Fruit fly (Drosophila melanogaster): ENCODE measurements around the gene CG6696.
A peak's percentile ranks its signal among the peaks of the same experiment; 100 is the strongest.

CG6696 gene

dm6 chrX:18652879-18653278, 9.1 kb downstream of the CG6696 start, which contains the start of gene Ing3 (continued):
- TF ChIP-seq CG17359 (tag; optimal IDR thresholded peaks at IDR 0.05) (no peak), CG32532 (GFP tag; IDR thresholded peaks at IDR 0.05) (no peak), CrebB (tag; optimal IDR thresholded peaks at IDR 0.05) (no peak), CG12071 (GFP tag; optimal IDR thresholded peaks at IDR 0.05) (no peak), CG7372 (GFP tag; IDR thresholded peaks at IDR 0.05) (no peak), CG33213 (GFP tag; optimal IDR thresholded peaks at IDR 0.05) (no peak), NFAT (GFP tag; IDR thresholded peaks at IDR 0.05) (no peak), gfzf (GFP tag; optimal IDR thresholded peaks at IDR 0.05) (peak; percentile 83), CG14667 (GFP tag; IDR thresholded peaks at IDR 0.05) (no peak), Ssrp (tag; optimal IDR thresholded peaks at IDR 0.05) (no peak), crp (GFP tag; optimal IDR thresholded peaks at IDR 0.05) (no peak), Usf (GFP tag; optimal IDR thresholded peaks at IDR 0.05) (no peak), CG9437 (GFP tag; optimal IDR thresholded peaks at IDR 0.05) (no peak), CG3726 (GFP tag; IDR thresholded peaks at IDR 0.05) (no peak), CG9727 (GFP tag; optimal IDR thresholded peaks at IDR 0.05) (no peak), ewg (GFP tag; optimal IDR thresholded peaks at IDR 0.05) (peak; percentile 25), CG2678 (tag; optimal IDR thresholded peaks at IDR 0.05) (no peak), unpg (GFP tag; optimal IDR thresholded peaks at IDR 0.05) (no peak), Hand (GFP tag; optimal IDR thresholded peaks at IDR 0.05) (no peak), CG11560 (tag; IDR thresholded peaks at IDR 0.05) (no peak), cas (GFP tag; IDR thresholded peaks at IDR 0.05) (no peak), H2.0 (GFP tag; IDR thresholded peaks at IDR 0.05) (no peak), hkb (optimal IDR thresholded peaks at IDR 0.05) (no peak), hkb (GFP tag; IDR thresholded peaks at IDR 0.05) (no peak), Antp (GFP tag; optimal IDR thresholded peaks at IDR 0.05) (no peak), CG5180 (GFP tag; optimal IDR thresholded peaks at IDR 0.05) (no peak), CG2129 (GFP tag; IDR thresholded peaks at IDR 0.05; ENCODE audit: partially characterized antibody) (peak; percentile 32; the same call in 1 of the 2 replicates), Mrtf (GFP tag; IDR thresholded peaks at IDR 0.05) (no peak), ci (GFP tag; IDR thresholded peaks at IDR 0.05) (no peak), onecut (GFP tag; IDR thresholded peaks at IDR 0.05) (no peak), CG16813 (GFP tag; IDR thresholded peaks at IDR 0.05; ENCODE audit: partially characterized antibody) (peak; percentile 74), btn (GFP tag; optimal IDR thresholded peaks at IDR 0.05) (no peak), oc (tag; optimal IDR thresholded peaks at IDR 0.05) (no peak), Scr (GFP tag; IDR thresholded peaks at IDR 0.05; ENCODE audit: partially characterized antibody) (peak; percentile 69), CG9797 (GFP tag; optimal IDR thresholded peaks at IDR 0.05) (peak; percentile 71), BtbVII (GFP tag; optimal IDR thresholded peaks at IDR 0.05) (no peak), CG6765 (GFP tag; optimal IDR thresholded peaks at IDR 0.05) (no peak), pita (GFP tag; optimal IDR thresholded peaks at IDR 0.05) (peak; percentile 61), CG34224 (GFP tag; IDR thresholded peaks at IDR 0.05; ENCODE audit: partially characterized antibody) (peak; percentile 53; the same call in 2 of the 3 replicates), lov (optimal IDR thresholded peaks at IDR 0.05) (no peak), lov (GFP tag; IDR thresholded peaks at IDR 0.05) (no peak), gcm2 (GFP tag; optimal IDR thresholded peaks at IDR 0.05) (no peak), Drgx (GFP tag; IDR thresholded peaks at IDR 0.05) (no peak), caup (GFP tag; optimal IDR thresholded peaks at IDR 0.05; ENCODE audit: severe bottlenecking) (no peak), CG2120 (GFP tag; optimal IDR thresholded peaks at IDR 0.05) (no peak), trh (GFP tag; optimal IDR thresholded peaks at IDR 0.05) (no peak), zfh2 (GFP tag; optimal IDR thresholded peaks at IDR 0.05) (no peak), CG10366 (GFP tag; IDR thresholded peaks at IDR 0.05) (no peak), Taf1 (GFP tag; IDR thresholded peaks at IDR 0.05) (no peak), amos (GFP tag; IDR thresholded peaks at IDR 0.05; ENCODE audit: partially characterized antibody) (peak; percentile 82), ac (GFP tag; optimal IDR thresholded peaks at IDR 0.05) (no peak), emc (GFP tag; optimal IDR thresholded peaks at IDR 0.05) (no peak)

Data from whole organism, embryonic.